Fruit fly (Drosophila melanogaster) whole organism: ENCODE results near the gene ND-30.

Experiments used
- CG8478 ChIP-seq: fragments of >200 bp; optimal IDR thresholded peaks from 2 replicates; lab custom pipeline; 2018; ENCODE audit warnings: inconsistent platforms
- Dll ChIP-seq: fragments of >200 bp; optimal IDR thresholded peaks from 2 replicates; lab custom pipeline; 2017
- EcR ChIP-seq, 2 experiments: fragments of >200 bp; optimal IDR thresholded peaks; 2 replicates each; lab custom pipeline; 2017; ENCODE audit warnings: missing biosample characterization in 2 of 2, missing genetic modification characterization in 2 of 2, missing genetic modification reagents in 2 of 2
- pan ChIP-seq: fragments of >200 bp; optimal IDR thresholded peaks from 2 replicates; lab custom pipeline; 2017
- psq ChIP-seq: fragments of >200 bp; optimal IDR thresholded peaks from 2 replicates; lab custom pipeline; 2017
- usp ChIP-seq: fragments of >200 bp; optimal IDR thresholded peaks from 2 replicates; lab custom pipeline; 2017; ENCODE audit warnings: missing biosample characterization, missing genetic modification characterization, mixed read lengths

ND-30 gene

DNA sequence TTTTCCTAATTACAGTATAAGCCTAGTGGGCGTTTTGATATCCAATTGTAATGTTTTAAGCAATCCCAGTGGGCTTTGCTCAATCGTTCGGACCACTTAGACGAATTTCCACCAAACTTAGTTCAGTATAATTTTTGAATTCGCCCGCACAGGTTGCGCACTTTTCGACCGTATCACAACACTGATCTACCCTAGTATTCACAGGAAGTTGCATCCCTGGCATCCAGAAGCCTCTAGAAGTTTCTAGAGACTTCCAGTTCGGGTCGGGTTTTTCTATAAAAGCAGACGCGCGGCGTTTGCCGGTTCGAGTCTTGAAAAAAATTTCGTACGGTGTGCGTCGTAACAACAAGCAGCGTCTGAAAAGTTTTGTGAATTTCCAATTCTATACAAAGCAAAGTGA, 33.5 kb upstream of the ND-30 start, which contains the start of gene Hsp83:
Hsp83 (plus strand) TSS at position 58 of the 400 bp plus-strand sequence.
- TF ChIP-seq EcR (GFP tag; optimal IDR thresholded peaks at IDR 0.05; lab: Kevin White, UChicago), result no peak
- no peak for TF ChIP-seq usp (GFP tag; lab: Kevin White, UChicago)
- no peak for TF ChIP-seq CG8478
- no peak for TF ChIP-seq pan (lab: Kevin White, UChicago)
- no peak for TF ChIP-seq psq
- TF ChIP-seq Dll (lab: Kevin White, UChicago), result no peak

DNA sequence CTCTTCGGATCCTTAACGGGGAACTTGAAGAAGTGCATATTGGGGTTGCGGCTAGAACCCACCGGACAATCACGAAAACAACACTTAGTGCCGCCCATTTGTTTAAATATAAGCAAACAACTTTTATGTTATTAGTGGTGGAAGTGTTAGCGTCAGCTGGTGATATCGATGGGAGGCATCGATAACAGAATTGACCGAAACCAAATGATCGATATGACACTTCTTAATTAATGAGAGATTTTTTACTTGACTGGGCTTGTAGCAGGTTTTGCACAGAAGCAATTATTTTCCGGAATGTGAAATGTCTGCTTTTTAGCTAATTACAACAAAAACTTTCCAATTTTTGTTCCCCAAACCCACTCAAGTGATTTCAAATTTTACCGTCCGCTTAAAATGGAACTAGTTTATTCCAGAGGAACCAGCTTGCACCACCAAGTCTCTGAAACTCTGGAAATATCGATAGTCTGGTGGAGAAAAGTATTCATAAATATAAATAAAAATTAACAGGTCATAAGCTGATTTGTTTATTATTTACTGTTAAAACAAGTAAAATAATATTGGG, 33.0 kb upstream of the ND-30 start, which contains the start of gene CG14965:
CG14965 (minus strand) TSS at position 159 of the 562 bp plus-strand sequence.
- TF ChIP-seq pan (lab: Kevin White, UChicago), result no peak
- no peak for TF ChIP-seq Dll (lab: Kevin White, UChicago)
- no peak for TF ChIP-seq usp (GFP tag; lab: Kevin White, UChicago)
- no peak for TF ChIP-seq EcR (GFP tag; optimal IDR thresholded peaks at IDR 0.05; lab: Kevin White, UChicago)
- no peak for TF ChIP-seq CG8478
- TF ChIP-seq psq, result no peak

DNA sequence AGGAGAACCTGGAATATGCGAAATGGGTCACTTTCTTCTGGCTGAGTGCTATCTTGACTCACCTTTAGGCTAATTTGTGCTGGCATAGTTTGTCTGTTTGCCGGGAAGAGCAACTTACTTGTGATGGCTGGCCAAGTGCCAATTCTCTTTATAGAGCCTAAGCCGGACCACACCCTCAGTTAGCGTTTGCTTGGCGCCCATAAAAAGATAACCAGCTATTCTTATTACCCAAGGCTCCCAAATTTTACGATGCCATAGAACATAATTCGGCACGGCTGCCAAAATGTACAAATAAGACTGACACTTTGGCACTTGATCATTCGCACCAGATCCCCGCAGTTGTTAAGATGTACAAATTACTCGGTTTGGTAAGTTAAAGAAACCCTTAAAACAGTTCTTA, 30.3 kb upstream of the ND-30 start, which contains the start of the genes CG42525 and CG14958:
CG42525 (minus strand) TSS at position 101 of the 400 bp plus-strand sequence.
CG14958 (plus strand) TSS at position 332 of the 400 bp plus-strand sequence.
- TF ChIP-seq CG8478 (no peak), Dll (lab: Kevin White, UChicago) (no peak), pan (lab: Kevin White, UChicago) (no peak), psq (no peak), EcR (GFP tag; optimal IDR thresholded peaks at IDR 0.05; lab: Kevin White, UChicago) (no peak), usp (GFP tag; lab: Kevin White, UChicago) (no peak)

DNA sequence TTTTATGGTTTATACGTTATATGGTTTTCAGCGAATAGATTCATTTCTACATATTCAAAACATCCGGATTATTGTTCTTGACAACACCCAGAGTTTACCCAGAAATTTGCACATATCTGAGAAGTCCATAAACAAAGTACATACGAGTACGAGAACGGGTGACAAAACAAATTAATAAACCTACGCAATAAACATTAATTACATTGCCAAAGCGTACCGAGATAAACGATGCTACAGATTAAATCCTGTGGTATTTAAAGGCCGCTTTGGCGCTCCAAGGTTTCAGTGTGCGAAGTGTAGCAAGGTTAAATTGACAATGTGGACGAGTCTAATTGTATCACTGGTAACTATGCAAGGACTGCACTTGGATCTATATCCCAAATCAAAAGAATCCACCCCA, 27.9 kb upstream of the ND-30 start, which contains the start of gene CG14957:
CG14957 (plus strand) TSS at position 301 of the 400 bp plus-strand sequence.
- TF ChIP-seq CG8478 (no peak), EcR (GFP tag; optimal IDR thresholded peaks at IDR 0.05; lab: Kevin White, UChicago) (no peak), psq (no peak), Dll (lab: Kevin White, UChicago) (no peak), usp (GFP tag; lab: Kevin White, UChicago) (no peak), pan (lab: Kevin White, UChicago) (no peak)

DNA sequence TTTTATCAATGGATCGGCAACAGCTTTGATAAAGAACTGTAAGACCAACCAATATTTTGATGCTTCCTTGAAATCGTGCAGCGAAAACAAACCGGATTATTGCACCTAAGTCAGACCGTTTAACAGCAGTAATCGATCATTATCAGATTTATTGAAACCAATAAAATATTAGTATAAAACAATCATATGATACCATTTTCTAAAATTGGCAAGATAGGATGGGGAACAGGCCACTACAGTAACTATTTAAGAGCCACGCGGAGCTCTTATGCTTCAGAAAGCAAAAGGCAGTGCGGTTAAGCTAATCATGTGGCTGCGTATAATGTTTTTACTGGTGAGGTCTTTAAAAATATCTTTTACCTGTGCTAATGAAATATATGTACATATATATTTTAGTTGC, 27.0 kb upstream of the ND-30 start, which contains the start of gene CG32284:
CG32284 (plus strand) TSS at position 301 of the 400 bp plus-strand sequence.
- TF ChIP-seq Dll (lab: Kevin White, UChicago), result no peak
- no peak for TF ChIP-seq CG8478
- TF ChIP-seq pan (lab: Kevin White, UChicago), result no peak
- no peak for TF ChIP-seq usp (GFP tag; lab: Kevin White, UChicago)
- no peak for TF ChIP-seq EcR (GFP tag; optimal IDR thresholded peaks at IDR 0.05; lab: Kevin White, UChicago)
- no peak for TF ChIP-seq psq

DNA sequence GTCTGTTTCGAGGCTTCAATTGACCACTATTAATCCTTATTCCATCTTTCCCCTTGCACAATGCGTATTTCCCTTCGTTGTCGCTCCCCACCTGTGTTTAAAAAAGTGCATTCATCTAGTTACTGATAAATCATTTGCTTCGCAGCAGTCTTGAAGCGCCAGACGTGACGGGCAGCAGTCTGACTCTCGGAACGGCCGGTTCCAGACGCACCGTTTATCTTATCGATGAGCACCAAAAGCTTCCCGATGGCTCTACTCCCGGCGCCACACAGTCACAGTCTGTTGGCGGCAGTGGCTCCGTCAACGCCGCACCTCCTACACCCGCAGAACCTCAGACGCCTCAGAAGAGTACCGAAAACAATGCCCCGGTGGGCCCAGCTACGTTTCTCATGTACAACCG, 24.7 kb upstream of the ND-30 start, which contains the start of gene CG42494:
CG42494 (plus strand) TSS at position 301 of the 400 bp plus-strand sequence.
- TF ChIP-seq pan (lab: Kevin White, UChicago) (no peak), psq (no peak), usp (GFP tag; lab: Kevin White, UChicago) (no peak), EcR (GFP tag; optimal IDR thresholded peaks at IDR 0.05; lab: Kevin White, UChicago) (no peak), CG8478 (no peak)

DNA sequence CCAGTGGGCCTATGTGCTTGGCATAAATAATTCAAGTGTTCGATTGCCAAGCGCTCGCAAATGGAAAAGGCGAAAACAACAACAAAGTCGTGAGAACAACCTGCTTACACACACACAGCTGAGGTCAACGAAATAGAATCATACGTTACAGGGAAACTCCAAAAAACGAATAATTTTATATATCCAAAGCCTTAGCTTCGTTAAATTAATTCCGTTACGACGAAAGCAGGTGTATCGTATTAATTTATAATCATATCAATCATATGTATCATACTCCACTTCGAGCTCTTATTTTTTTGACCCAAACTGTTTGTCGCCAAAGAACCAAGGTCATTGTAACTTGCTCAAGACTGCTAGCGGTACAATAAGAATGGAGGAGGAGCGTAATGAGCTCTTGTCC, 20.1 kb upstream of the ND-30 start:
- TF ChIP-seq pan (lab: Kevin White, UChicago) (no peak), EcR (GFP tag; optimal IDR thresholded peaks at IDR 0.05; lab: Kevin White, UChicago) (peak in 1 of 2 experiments; percentile 79)

DNA sequence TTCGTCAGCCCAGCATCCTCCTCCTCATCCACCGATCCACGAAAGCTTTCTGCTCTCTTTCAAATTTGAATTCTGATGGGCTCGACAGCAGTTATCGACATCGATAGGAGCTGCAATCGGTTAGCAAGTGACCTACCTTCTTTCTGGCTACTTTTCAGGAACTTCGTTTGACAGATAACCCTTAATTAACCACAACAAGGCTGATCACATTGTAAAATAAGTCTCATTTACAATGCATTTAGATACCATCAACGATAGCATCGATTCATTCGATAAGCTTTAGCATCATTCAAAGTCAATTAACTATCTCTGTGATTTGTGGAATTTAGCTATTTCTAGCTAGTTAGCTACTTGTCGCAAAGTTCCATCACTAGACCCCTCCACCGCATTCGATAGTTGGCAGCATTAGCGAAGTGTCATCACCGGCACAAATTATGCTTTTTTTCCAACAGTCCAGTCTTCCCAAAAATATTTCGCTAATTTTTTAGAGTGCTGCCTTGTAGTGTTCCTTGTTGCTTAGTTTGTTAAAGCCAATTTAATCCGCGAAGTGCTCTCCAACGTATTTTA, 19.2 kb upstream of the ND-30 start, which contains the start of the genes MnM and Girdin:
MnM (minus strand) TSS at position 51 of the 567 bp plus-strand sequence.
Girdin (plus strand) TSS at position 401 of the 567 bp plus-strand sequence.
- TF ChIP-seq Dll (lab: Kevin White, UChicago) (no peak), CG8478 (no peak), psq (no peak), EcR (GFP tag; optimal IDR thresholded peaks at IDR 0.05; lab: Kevin White, UChicago) (no peak), pan (lab: Kevin White, UChicago) (no peak), usp (GFP tag; lab: Kevin White, UChicago) (no peak)

DNA sequence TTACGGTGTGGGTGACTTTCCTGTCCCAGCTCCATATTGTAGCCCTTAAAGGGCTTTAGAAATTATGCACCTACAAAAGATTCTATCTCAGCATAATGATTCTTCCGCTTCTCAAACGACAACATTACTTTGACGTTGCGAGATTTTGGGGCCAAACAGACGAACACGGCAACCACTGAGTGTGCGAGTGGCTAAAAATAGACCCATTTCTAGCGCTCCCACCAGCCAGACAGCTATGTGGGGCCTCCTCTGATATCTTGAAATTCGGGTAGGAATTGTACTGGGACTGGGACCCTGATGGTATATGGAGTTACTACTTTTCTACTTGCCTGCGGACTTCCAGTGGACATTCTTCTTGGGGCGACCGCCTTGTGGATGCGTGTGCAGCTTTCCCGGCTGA, 18.5 kb upstream of the ND-30 start:
- TF ChIP-seq psq (no peak), Dll (lab: Kevin White, UChicago) (no peak), pan (lab: Kevin White, UChicago) (no peak), usp (GFP tag; lab: Kevin White, UChicago) (no peak), CG8478 (no peak), EcR (GFP tag; optimal IDR thresholded peaks at IDR 0.05; lab: Kevin White, UChicago) (no peak)

DNA sequence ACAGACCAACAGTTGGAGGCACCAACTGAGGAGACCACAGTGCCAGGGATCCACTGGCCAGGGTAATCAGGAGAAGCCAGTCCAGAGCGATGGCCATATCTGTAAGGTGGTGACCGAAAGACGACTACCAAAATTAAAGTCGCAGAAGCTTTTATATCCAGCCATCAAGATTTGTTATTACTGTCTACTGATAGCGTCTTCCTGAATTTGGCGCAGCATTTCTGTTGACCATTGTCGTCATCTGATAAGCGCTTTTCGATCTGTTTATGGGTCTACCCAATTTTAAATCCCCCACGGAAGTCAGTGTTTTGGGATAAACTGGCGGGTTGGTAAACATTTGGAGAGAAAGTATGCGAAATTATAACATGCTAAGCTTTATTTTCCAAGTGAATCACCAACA, 13.1 kb upstream of the ND-30 start, which contains the start of gene CG14963:
CG14963 (minus strand) TSS at position 101 of the 400 bp plus-strand sequence.
- TF ChIP-seq CG8478 (no peak), Dll (lab: Kevin White, UChicago) (no peak), EcR (GFP tag; optimal IDR thresholded peaks at IDR 0.05; lab: Kevin White, UChicago) (no peak)

DNA sequence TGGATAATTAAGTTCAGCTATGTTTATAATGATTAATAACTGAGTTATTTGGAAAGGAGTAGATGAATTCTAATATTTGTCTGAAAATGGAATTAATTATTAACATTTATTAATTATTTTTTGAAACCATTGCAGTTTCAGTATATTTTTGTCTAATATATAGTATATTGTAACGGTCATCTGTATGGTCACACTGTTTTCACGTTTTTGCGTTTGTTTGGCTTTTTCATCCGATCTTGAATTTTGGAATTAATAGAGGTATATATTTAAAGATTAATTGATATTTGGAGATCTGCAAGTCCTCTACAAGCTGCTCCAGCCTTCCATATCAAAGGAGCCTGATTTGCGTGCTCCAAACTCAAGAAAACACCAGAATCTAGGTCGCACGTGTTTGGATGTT, 9.7 kb upstream of the ND-30 start, which contains the start of the genes CG32278 and CG32281:
CG32278 (plus strand) TSS at position 180 of the 400 bp plus-strand sequence.
CG32281 (plus strand) TSS at position 269 of the 400 bp plus-strand sequence.
- TF ChIP-seq EcR (GFP tag; optimal IDR thresholded peaks at IDR 0.05; lab: Kevin White, UChicago) (no peak), usp (GFP tag; lab: Kevin White, UChicago) (no peak)

DNA sequence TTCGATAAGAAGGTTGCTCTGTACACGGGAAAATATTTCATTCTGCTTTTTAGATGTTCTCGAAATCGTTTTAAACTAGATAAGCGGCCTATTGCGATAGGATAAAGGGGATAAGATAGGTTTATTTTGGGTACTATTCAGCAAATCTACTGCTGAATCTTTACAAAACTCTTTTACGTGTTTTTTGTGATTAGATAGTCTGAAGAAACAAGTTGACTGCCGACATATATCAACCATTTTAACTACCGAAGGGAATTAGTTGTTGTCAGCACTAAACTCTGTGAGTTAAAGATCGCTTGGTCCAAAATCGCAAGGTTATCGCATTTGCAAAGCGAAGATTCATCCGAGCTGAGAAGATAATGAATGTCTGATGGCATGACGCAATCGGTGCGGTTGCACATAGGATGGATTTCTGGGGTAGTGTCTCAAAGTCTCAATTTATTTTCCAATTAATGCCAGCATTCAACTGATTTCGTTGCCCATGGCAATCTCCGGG, 6.9 kb upstream of the ND-30 start, which contains the start of gene Asciz:
Asciz (minus strand) TSS at position 51 of the 496 bp plus-strand sequence.
- TF ChIP-seq EcR (GFP tag; optimal IDR thresholded peaks at IDR 0.05; lab: Kevin White, UChicago) (no peak), psq (no peak), pan (lab: Kevin White, UChicago) (no peak), usp (GFP tag; lab: Kevin White, UChicago) (no peak), Dll (lab: Kevin White, UChicago) (no peak)
